Fruit fly (Drosophila melanogaster) whole organism, embryonic: ENCODE data around the gene ara.

Source experiments
- ATbp ChIP-seq: fragments of 200-800 bp; sonication (Bioruptor generic); optimal IDR thresholded peaks from 2 replicates; lab custom pipeline; 2017; ENCODE audit warnings: missing biosample characterization, mild to moderate bottlenecking, missing genetic modification characterization, missing genetic modification reagents
- BtbVII ChIP-seq: fragments of 200-800 bp; sonication (Bioruptor generic); optimal IDR thresholded peaks from 3 replicates; lab custom pipeline; 2017; ENCODE audit warnings: missing biosample characterization, mild to moderate bottlenecking, missing genetic modification characterization
- CG10431 ChIP-seq: fragments of 200-800 bp; sonication (Bioruptor generic); optimal IDR thresholded peaks from 3 replicates; lab custom pipeline; 2018; ENCODE audit warnings: missing biosample characterization, mild to moderate bottlenecking, missing genetic modification characterization
- CG12155 ChIP-seq: fragments of 200-800 bp; sonication (Bioruptor generic); optimal IDR thresholded peaks from 3 replicates; lab custom pipeline; 2016; ENCODE audit warnings: missing biosample characterization, missing genetic modification characterization
- CG12769 ChIP-seq: fragments of 200-800 bp; sonication (Bioruptor generic); optimal IDR thresholded peaks from 2 replicates; lab custom pipeline; 2019; ENCODE audit warnings: missing biosample characterization, mild to moderate bottlenecking, missing genetic modification characterization, moderate library complexity
- CG1529 ChIP-seq: fragments of 200-800 bp; sonication (Bioruptor generic); optimal IDR thresholded peaks from 3 replicates; lab custom pipeline; 2018; ENCODE audit warnings: missing biosample characterization, missing genetic modification characterization
- CG16813 ChIP-seq: fragments of 200-800 bp; sonication (Bioruptor generic); IDR thresholded peaks from 3 replicates; pipeline ENCODE4 v1.3.6; 2022; ENCODE audit warnings: missing biosample characterization, missing genetic modification characterization; ENCODE audit not compliant: partially characterized antibody
- CG16815 ChIP-seq: fragments of 200-800 bp; sonication (Bioruptor generic); optimal IDR thresholded peaks from 3 replicates; lab custom pipeline; 2017; ENCODE audit warnings: missing biosample characterization, mild to moderate bottlenecking, missing genetic modification characterization
- CG17186 ChIP-seq: fragments of 200-800 bp; sonication (Bioruptor generic); optimal IDR thresholded peaks from 3 replicates; lab custom pipeline; 2017; ENCODE audit warnings: missing biosample characterization, missing genetic modification reagents, missing genetic modification characterization
- CG17385 ChIP-seq: fragments of 200-800 bp; sonication (Bioruptor generic); optimal IDR thresholded peaks from 3 replicates; lab custom pipeline; 2018; ENCODE audit warnings: missing biosample characterization, mild to moderate bottlenecking, missing genetic modification characterization
- CG17829 ChIP-seq: fragments of 200-800 bp; optimal IDR thresholded peaks from 2 replicates; lab custom pipeline; 2019; ENCODE audit warnings: missing biosample characterization, mild to moderate bottlenecking, missing genetic modification characterization, moderate library complexity
- CG2199 ChIP-seq: fragments of 200-800 bp; sonication (Bioruptor generic); IDR thresholded peaks from 3 replicates; pipeline ENCODE4 v1.3.6; 2022; ENCODE audit warnings: missing biosample characterization, missing genetic modification characterization
- CG33557 ChIP-seq: fragments of 200-800 bp; sonication (Bioruptor generic); optimal IDR thresholded peaks from 2 replicates; lab custom pipeline; 2019; ENCODE audit warnings: missing biosample characterization, mild to moderate bottlenecking, missing genetic modification characterization, moderate library complexity
- CG5245 ChIP-seq: fragments of 200-800 bp; sonication (Bioruptor generic); optimal IDR thresholded peaks from 3 replicates; lab custom pipeline; 2016; ENCODE audit warnings: missing biosample characterization, missing genetic modification characterization
- CG6854 ChIP-seq: fragments of 200-800 bp; sonication (Bioruptor generic); optimal IDR thresholded peaks from 3 replicates; lab custom pipeline; 2017; ENCODE audit warnings: missing biosample characterization, mild to moderate bottlenecking, missing genetic modification characterization
- CG7556 ChIP-seq: fragments of 200-800 bp; sonication (Bioruptor generic); optimal IDR thresholded peaks from 2 replicates; lab custom pipeline; 2017; ENCODE audit warnings: missing biosample characterization, mild to moderate bottlenecking, missing genetic modification characterization
- CG8924 ChIP-seq: fragments of 200-800 bp; optimal IDR thresholded peaks from 3 replicates; lab custom pipeline; 2019; ENCODE audit warnings: missing biosample characterization, mild to moderate bottlenecking, missing genetic modification characterization, moderate library complexity
- CG9817 ChIP-seq: fragments of 200-800 bp; sonication (Bioruptor generic); optimal IDR thresholded peaks from 2 replicates; lab custom pipeline; 2018; ENCODE audit warnings: missing biosample characterization, mild to moderate bottlenecking, missing genetic modification characterization, moderate library complexity
- CHES-1-like ChIP-seq: fragments of 200-800 bp; sonication (Bioruptor generic); optimal IDR thresholded peaks from 2 replicates; lab custom pipeline; 2016; ENCODE audit warnings: missing biosample characterization, missing genetic modification characterization
- Doc2 ChIP-seq: fragments of 200-800 bp; sonication (Bioruptor generic); IDR thresholded peaks from 2 replicates; pipeline ENCODE4 v1.3.6; 2022; ENCODE audit warnings: missing biosample characterization, missing genetic modification characterization
- Fer2 ChIP-seq: fragments of 200-800 bp; sonication (Bioruptor generic); optimal IDR thresholded peaks from 2 replicates; lab custom pipeline; 2018; ENCODE audit warnings: missing biosample characterization, mild to moderate bottlenecking, missing genetic modification characterization, moderate library complexity
- Gug ChIP-seq: fragments of 200-800 bp; sonication (Bioruptor generic); IDR thresholded peaks from 4 replicates; pipeline ENCODE4 v1.3.6; 2022; ENCODE audit warnings: missing biosample characterization, missing genetic modification characterization
- Sox100B ChIP-seq: fragments of 200-800 bp; sonication (Bioruptor generic); optimal IDR thresholded peaks from 3 replicates; lab custom pipeline; 2018; ENCODE audit warnings: missing biosample characterization, mild to moderate bottlenecking, missing genetic modification characterization
- Trl ChIP-seq, 3 experiments: fragments of >200 bp in 2 of 3; fragments of 200-800 bp in 1 of 3; sonication (Bioruptor generic) in 1 of 3; optimal IDR thresholded peaks; 2 replicates in 1 of 3; 3 replicates in 2 of 3; lab custom pipeline; 2016 to 2017; ENCODE audit warnings: missing biosample characterization in 1 of 3, missing genetic modification characterization in 1 of 3
- YL-1 ChIP-seq: fragments of 200-800 bp; sonication (Bioruptor generic); optimal IDR thresholded peaks from 3 replicates; lab custom pipeline; 2017; ENCODE audit warnings: missing biosample characterization, mild to moderate bottlenecking, missing genetic modification characterization
- ab ChIP-seq: fragments of 200-800 bp; sonication (Bioruptor generic); optimal IDR thresholded peaks from 2 replicates; lab custom pipeline; 2016; ENCODE audit warnings: missing biosample characterization, missing genetic modification characterization
- amos ChIP-seq: fragments of 200-800 bp; sonication (Bioruptor generic); IDR thresholded peaks from 2 replicates; pipeline ENCODE4 v1.3.6; 2022; ENCODE audit warnings: missing biosample characterization, missing genetic modification characterization; ENCODE audit not compliant: partially characterized antibody
- bowl ChIP-seq: fragments of 200-800 bp; sonication (Bioruptor generic); IDR thresholded peaks from 2 replicates; pipeline ENCODE4 v1.3.6; 2022; ENCODE audit warnings: missing biosample characterization, missing genetic modification characterization
- chm ChIP-seq: fragments of 200-800 bp; sonication (Bioruptor generic); IDR thresholded peaks from 2 replicates; pipeline ENCODE4 v1.3.6; 2022; ENCODE audit warnings: missing biosample characterization, missing genetic modification characterization
- dan ChIP-seq: fragments of 200-800 bp; sonication (Bioruptor generic); IDR thresholded peaks from 2 replicates; pipeline ENCODE4 v1.3.6; 2022; ENCODE audit warnings: missing biosample characterization, missing genetic modification characterization
- danr ChIP-seq: fragments of 200-800 bp; sonication (Bioruptor generic); IDR thresholded peaks from 2 replicates; pipeline ENCODE4 v1.3.6; 2022; ENCODE audit warnings: missing biosample characterization, missing genetic modification characterization
- dati ChIP-seq: fragments of 200-800 bp; sonication (Bioruptor generic); IDR thresholded peaks from 2 replicates; pipeline ENCODE4 v1.3.6; 2022; ENCODE audit warnings: missing biosample characterization, missing genetic modification characterization
- dysf ChIP-seq: fragments of 200-800 bp; sonication (Bioruptor generic); IDR thresholded peaks from 3 replicates; pipeline ENCODE4 v1.3.6; 2022; ENCODE audit warnings: missing biosample characterization, missing genetic modification characterization
- exex ChIP-seq: fragments of 200-800 bp; sonication (Bioruptor generic); optimal IDR thresholded peaks from 4 replicates; lab custom pipeline; 2018; ENCODE audit warnings: missing biosample characterization, mild to moderate bottlenecking, missing genetic modification characterization, moderate library complexity
- fd96Cb ChIP-seq: fragments of 200-800 bp; sonication (Bioruptor generic); optimal IDR thresholded peaks from 2 replicates; lab custom pipeline; 2018; ENCODE audit warnings: missing biosample characterization, mild to moderate bottlenecking, missing genetic modification characterization, moderate library complexity
- gfzf ChIP-seq: fragments of 200-800 bp; sonication (Bioruptor generic); optimal IDR thresholded peaks from 2 replicates; lab custom pipeline; 2016; ENCODE audit warnings: missing biosample characterization, mild to moderate bottlenecking, missing genetic modification characterization, moderate library complexity
- gsb-n ChIP-seq: fragments of 200-800 bp; sonication (Bioruptor generic); optimal IDR thresholded peaks from 3 replicates; lab custom pipeline; 2018; ENCODE audit warnings: missing biosample characterization, mild to moderate bottlenecking, missing genetic modification characterization
- insv ChIP-seq, 2 experiments: fragments of 200-800 bp; sonication (Bioruptor generic); optimal IDR thresholded peaks; 3 replicates each; lab custom pipeline; 2016 to 2018; ENCODE audit warnings: missing biosample characterization in 2 of 2, missing genetic modification characterization in 2 of 2
- lbe ChIP-seq: fragments of 200-800 bp; sonication (Bioruptor generic); optimal IDR thresholded peaks from 2 replicates; lab custom pipeline; 2016; ENCODE audit warnings: missing biosample characterization, mild to moderate bottlenecking, missing genetic modification characterization
- lilli ChIP-seq: fragments of 200-800 bp; sonication (Bioruptor generic); optimal IDR thresholded peaks from 3 replicates; lab custom pipeline; 2016; ENCODE audit warnings: missing biosample characterization, missing genetic modification characterization
- mam ChIP-seq: fragments of 200-800 bp; sonication (Bioruptor generic); optimal IDR thresholded peaks from 3 replicates; lab custom pipeline; 2016; ENCODE audit warnings: missing biosample characterization, missing genetic modification characterization
- mirr ChIP-seq: fragments of 200-800 bp; sonication (Bioruptor generic); optimal IDR thresholded peaks from 3 replicates; lab custom pipeline; 2018; ENCODE audit warnings: missing biosample characterization, mild to moderate bottlenecking, missing genetic modification characterization
- onecut ChIP-seq: fragments of 200-800 bp; sonication (Bioruptor generic); IDR thresholded peaks from 2 replicates; pipeline ENCODE4 v1.3.6; 2022; ENCODE audit warnings: missing biosample characterization, missing genetic modification characterization
- pzg ChIP-seq: fragments of 200-800 bp; sonication (Bioruptor generic); optimal IDR thresholded peaks from 3 replicates; lab custom pipeline; 2018; ENCODE audit warnings: missing biosample characterization, mild to moderate bottlenecking, missing genetic modification characterization, moderate library complexity
- tup ChIP-seq: fragments of 200-800 bp; sonication (Bioruptor generic); optimal IDR thresholded peaks from 2 replicates; lab custom pipeline; 2016; ENCODE audit warnings: missing biosample characterization, mild to moderate bottlenecking, missing genetic modification characterization, moderate library complexity
- usp ChIP-seq: fragments of >200 bp; optimal IDR thresholded peaks from 2 replicates; lab custom pipeline; 2017; ENCODE audit warnings: missing biosample characterization, missing genetic modification characterization
- zf30C ChIP-seq: fragments of 200-800 bp; sonication (Bioruptor generic); optimal IDR thresholded peaks from 3 replicates; lab custom pipeline; 2018; ENCODE audit warnings: missing biosample characterization, mild to moderate bottlenecking, missing genetic modification characterization
- zfh1 ChIP-seq: fragments of 200-800 bp; sonication (Bioruptor generic); IDR thresholded peaks from 3 replicates; pipeline ENCODE4 v1.3.6; 2022; ENCODE audit warnings: missing biosample characterization, missing genetic modification characterization
- zfh2 ChIP-seq: fragments of 200-800 bp; sonication (Bioruptor generic); optimal IDR thresholded peaks from 2 replicates; lab custom pipeline; 2016; ENCODE audit warnings: missing biosample characterization, missing genetic modification characterization

Gene ara

dm6 chr3L:12643820-12644744, 63.6 kb downstream of the ara start (continued):
- peak; percentile 58; the same call in 2 of the 3 replicates for TF ChIP-seq zfh1 (GFP tag; lab: Robert Waterston, UW)
- TF ChIP-seq CG17829, result peak; percentile 83
- TF ChIP-seq zfh2, result no peak
- peak; percentile 2 for TF ChIP-seq CG9817 (tag; lab: Kevin White, UChicago)
- no peak for TF ChIP-seq CG10431
- TF ChIP-seq danr (GFP tag; lab: Robert Waterston, UW), result no peak
- TF ChIP-seq amos (GFP tag; lab: Robert Waterston, UW), result no peak
- TF ChIP-seq Sox100B (GFP tag; lab: Kevin White, UChicago), result peak; percentile 71
- TF ChIP-seq lbe (GFP tag; lab: Kevin White, UChicago), result no peak
- peak; percentile 41; the same call in 1 of the 3 replicates for TF ChIP-seq dysf (GFP tag; lab: Robert Waterston, UW)
- peak; percentile 35 for TF ChIP-seq CG5245 (GFP tag; lab: Kevin White, UChicago)
- TF ChIP-seq ATbp (GFP tag; lab: Kevin White, UChicago), result peak; percentile 65
- no peak for TF ChIP-seq Gug (GFP tag; lab: Robert Waterston, UW)
- TF ChIP-seq CG17186 (GFP tag; lab: Kevin White, UChicago), result no peak
- no peak for TF ChIP-seq BtbVII (GFP tag; lab: Kevin White, UChicago)
- peak; percentile 78 for TF ChIP-seq fd96Cb (tag; lab: Kevin White, UChicago)
- TF ChIP-seq gfzf, result no peak
- TF ChIP-seq dati (GFP tag; lab: Robert Waterston, UW), result no peak
- TF ChIP-seq onecut (GFP tag; lab: Robert Waterston, UW), result 0 out of 2 replicates have a peak, but pooled peaks have one; percentile 17
- peak; percentile 19 for TF ChIP-seq CG16815 (GFP tag; lab: Kevin White, UChicago)
- no peak for TF ChIP-seq CG6854 (GFP tag; lab: Kevin White, UChicago)
- no peak for TF ChIP-seq ab (GFP tag; lab: Kevin White, UChicago)
- TF ChIP-seq pzg (GFP tag; lab: Kevin White, UChicago), result no peak
- TF ChIP-seq chm (GFP tag; lab: Robert Waterston, UW), result no peak
- TF ChIP-seq gsb-n, result peak; percentile 82
- no peak for TF ChIP-seq zf30C
- TF ChIP-seq CG1529 (GFP tag; lab: Kevin White, UChicago), result peak; percentile 11
- no peak for TF ChIP-seq mirr (GFP tag; lab: Kevin White, UChicago)
- no peak for TF ChIP-seq usp (GFP tag; lab: Kevin White, UChicago)
- peak; percentile 66 for TF ChIP-seq CG8924 (tag; lab: Kevin White, UChicago)
- peak; percentile 69 for TF ChIP-seq CG33557 (GFP tag; lab: Kevin White, UChicago)
- no peak for TF ChIP-seq mam (GFP tag; lab: Kevin White, UChicago)
- TF ChIP-seq CG12769 (tag; lab: Kevin White, UChicago), result no peak
- TF ChIP-seq tup (GFP tag; lab: Kevin White, UChicago), result no peak
- TF ChIP-seq CG7556, result peak; percentile 68
- no peak for TF ChIP-seq CG2199 (GFP tag; lab: Robert Waterston, UW)
- TF ChIP-seq YL-1, result no peak
- TF ChIP-seq Doc2, result no peak
- peak; percentile 43 for TF ChIP-seq CG17385
- no peak for TF ChIP-seq bowl (GFP tag; lab: Robert Waterston, UW)
- TF ChIP-seq Fer2 (tag; lab: Kevin White, UChicago), result no peak
- TF ChIP-seq Trl (optimal IDR thresholded peaks at IDR 0.05; lab: Kevin White, UChicago), result no peak
- no peak for TF ChIP-seq Trl (GFP tag; optimal IDR thresholded peaks at IDR 0.05; lab: Kevin White, UChicago)
- TF ChIP-seq insv (GFP tag; optimal IDR thresholded peaks at IDR 0.05; lab: Kevin White, UChicago), result no peak
- no peak for TF ChIP-seq dan (GFP tag; lab: Robert Waterston, UW)
- TF ChIP-seq CG12155 (GFP tag; lab: Kevin White, UChicago), result no peak
- no peak for TF ChIP-seq CHES-1-like
- TF ChIP-seq exex (tag; lab: Kevin White, UChicago), result no peak
- TF ChIP-seq CG16813 (GFP tag; lab: Robert Waterston, UW), result no peak
- TF ChIP-seq lilli (GFP tag; lab: Kevin White, UChicago), result no peak
